Worm (Caenorhabditis elegans) whole organism, L4 larva: ENCODE results near the gene C49C3.10.

Source experiments
- ces-1 ChIP-seq: fragments of 150-350 bp; sonication (generic microtip); optimal IDR thresholded peaks from 4 replicates; lab custom pipeline; 2014; ENCODE audit warnings: missing biosample characterization, missing genetic modification reagents, missing genetic modification characterization
- dve-1 ChIP-seq: sonication (generic microtip); optimal IDR thresholded peaks from 2 replicates; lab custom pipeline; 2017; ENCODE audit warnings: antibody characterized with exemption, mild to moderate bottlenecking, missing genetic modification characterization, missing compliant biosample characterization; ENCODE audit not compliant: insufficient read depth
- egl-43 ChIP-seq: fragments of 200-800 bp; sonication (Bioruptor generic); IDR thresholded peaks from 2 replicates; pipeline ENCODE4 v1.3.6; 2022; ENCODE audit warnings: missing genetic modification reagents, missing genetic modification characterization, missing compliant biosample characterization
- lin-39 ChIP-seq: fragments of 150-350 bp; optimal IDR thresholded peaks from 2 replicates; lab custom pipeline; 2014; ENCODE audit warnings: missing biosample characterization, missing genetic modification reagents, missing genetic modification characterization
- nhr-11 ChIP-seq: fragments of 150-350 bp; optimal IDR thresholded peaks from 2 replicates; lab custom pipeline; 2014; ENCODE audit warnings: missing biosample characterization, missing genetic modification characterization
- nhr-237 ChIP-seq: sonication (generic microtip); optimal IDR thresholded peaks from 2 replicates; lab custom pipeline; 2017; ENCODE audit warnings: missing biosample characterization, missing genetic modification characterization
- nhr-28 ChIP-seq: fragments of 150-350 bp; optimal IDR thresholded peaks from 2 replicates; lab custom pipeline; 2014; ENCODE audit warnings: missing biosample characterization, missing genetic modification characterization
- snpc-4 ChIP-seq: fragments of 150-350 bp; optimal IDR thresholded peaks from 2 replicates; lab custom pipeline; 2014; ENCODE audit warnings: missing biosample characterization, missing genetic modification characterization
- unc-62 ChIP-seq, 3 experiments: fragments of 150-350 bp in 1 of 3; sonication (generic microtip); optimal IDR thresholded peaks in 2 of 3; peaks in 1 of 3; 1 replicate in 1 of 3; 2 replicates in 2 of 3; lab custom pipeline; 2014 to 2017; ENCODE audit warnings: missing biosample characterization in 3 of 3, missing genetic modification characterization in 3 of 3, missing genetic modification reagents in 3 of 3, missing genotype in 1 of 3
- zip-11 ChIP-seq: fragments of 200-800 bp; sonication (Bioruptor generic); IDR thresholded peaks from 2 replicates; pipeline ENCODE4 v1.3.6; 2022; ENCODE audit warnings: missing genetic modification characterization, missing compliant biosample characterization
- ztf-11 ChIP-seq: fragments of 150-350 bp; optimal IDR thresholded peaks from 2 replicates; lab custom pipeline; 2014; ENCODE audit warnings: missing biosample characterization, missing genetic modification characterization

ce11 chrIV:17308211-17308610, 30.6 kb downstream of the C49C3.10 start, which contains the start of gene T28F3.9:
- TF ChIP-seq nhr-11 (tag; lab: Kevin White, UChicago) (no peak), nhr-237 (tag; lab: Kevin White, UChicago) (no peak), dve-1 (tag; lab: Kevin White, UChicago) (no peak), ces-1 (no peak), lin-39 (no peak), nhr-28 (tag; lab: Kevin White, UChicago) (no peak), zip-11 (no peak), snpc-4 (tag; lab: Kevin White, UChicago) (no peak), unc-62 (GFP tag; optimal IDR thresholded peaks at IDR 0.05 in 1 of 2; lab: Kevin White, UChicago) (no peak), unc-62 (tag; optimal IDR thresholded peaks at IDR 0.05; lab: Kevin White, UChicago) (no peak), ztf-11 (no peak), egl-43 (GFP tag; lab: Robert Waterston, UW) (no peak)
